Worm (Caenorhabditis elegans): Measurements from ENCODE around the gene fipr-17.
A peak's percentile ranks its signal among the peaks of the same experiment; 100 is the strongest.

The fipr-17 gene

DNA sequence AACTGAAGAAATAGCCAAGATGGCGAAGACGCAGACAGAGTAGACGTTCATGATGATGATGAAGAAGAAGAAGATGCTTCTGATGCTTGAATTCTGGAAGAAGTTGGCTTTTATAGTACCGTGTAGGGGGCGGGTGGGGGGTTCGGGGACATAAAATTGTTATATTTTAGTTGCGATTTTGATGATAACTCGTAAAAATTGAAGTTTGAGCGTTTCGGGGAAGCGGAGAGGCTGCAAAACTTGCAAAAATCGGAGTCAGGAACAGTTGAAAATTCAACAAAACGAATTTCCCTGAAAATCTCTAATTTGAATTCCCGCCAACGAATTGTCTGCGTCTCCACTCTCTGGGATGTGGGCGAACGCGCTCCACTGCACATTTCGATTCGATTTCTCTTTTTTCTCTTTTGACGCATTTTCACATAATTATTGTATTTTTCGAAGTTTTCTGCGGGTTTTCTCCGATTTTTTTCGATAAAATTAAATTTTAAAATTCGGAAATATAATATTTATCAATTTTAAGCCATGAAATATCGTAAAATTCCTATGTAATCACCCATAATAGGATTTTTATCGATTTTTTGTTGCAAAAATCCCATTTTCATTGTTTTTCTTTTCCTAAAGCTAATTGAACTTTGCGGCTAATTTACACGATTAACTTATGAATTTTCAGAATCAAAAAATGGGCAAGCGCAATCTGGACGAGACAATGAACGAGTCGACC lies at the start of gene fipr-17, which contains the start of gene Y48A6B.3:
Gene fipr-17 (minus strand): TSS at position 51 of the 721 bp plus-strand sequence.
Gene Y48A6B.3 (plus strand): TSS at position 671 of the 721 bp plus-strand sequence.
- TF ChIP-seq hlh-17 (GFP tag; optimal IDR thresholded peaks at IDR 0.05; ENCODE audit: borderline replicate concordance) (no peak), aha-1 (tag; optimal IDR thresholded peaks at IDR 0.05) (peak; percentile 58), nhr-77 (tag; optimal IDR thresholded peaks at IDR 0.05) (peak; percentile 78), nhr-11 (tag; optimal IDR thresholded peaks at IDR 0.05) (no peak), tbx-2 (tag; optimal IDR thresholded peaks at IDR 0.05) (peak; percentile 87), nhr-85 (tag) (peak; percentile 87), lir-3 (tag; optimal IDR thresholded peaks at IDR 0.05; ENCODE audit: poor library complexity) (peak; percentile 76), efl-1 (optimal IDR thresholded peaks at IDR 0.05) (peak; percentile 99 to 100), efl-1 (GFP tag; optimal IDR thresholded peaks at IDR 0.05 in 1 of 2) (peak; percentile 100), unc-98 (GFP tag; IDR thresholded peaks at IDR 0.05) (0 out of 2 replicates have a peak, but pooled peaks have one; percentile 41), egl-13 (tag; optimal IDR thresholded peaks at IDR 0.05) (peak; percentile 65), grh-1 (GFP tag; IDR thresholded peaks at IDR 0.05) (peak; percentile 68), ceh-8 (GFP tag; optimal IDR thresholded peaks at IDR 0.05) (peak; percentile 36), fkh-4 (tag; optimal IDR thresholded peaks at IDR 0.05; ENCODE audit: borderline replicate concordance) (peak; percentile 27), C04F5.9 (tag; optimal IDR thresholded peaks at IDR 0.05) (peak; percentile 64), jun-1 (tag; optimal IDR thresholded peaks at IDR 0.05) (peak; percentile 77), snu-23 (GFP tag; optimal IDR thresholded peaks at IDR 0.05) (peak; percentile 90), nhr-237 (tag; optimal IDR thresholded peaks at IDR 0.05) (peak; percentile 54), unc-130 (tag; optimal IDR thresholded peaks at IDR 0.05) (peak; percentile 90), elt-2 (tag; optimal IDR thresholded peaks at IDR 0.05) (peak; percentile 29), swsn-7 (tag; optimal IDR thresholded peaks at IDR 0.05) (peak; percentile 79), ztf-4 (tag; optimal IDR thresholded peaks at IDR 0.05) (peak; percentile 2), nhr-47 (tag; optimal IDR thresholded peaks at IDR 0.05) (peak; percentile 89), Y116A8C.19 (tag; optimal IDR thresholded peaks at IDR 0.05; ENCODE audit: borderline replicate concordance) (no peak), snpc-4 (tag; optimal IDR thresholded peaks at IDR 0.05) (peak; percentile 92), ets-5 (GFP tag; IDR thresholded peaks at IDR 0.05) (no peak), ceh-82 (tag; optimal IDR thresholded peaks at IDR 0.05) (peak; percentile 83 to 97 (median 83)), zag-1 (tag; optimal IDR thresholded peaks at IDR 0.05) (no peak), sptf-1 (tag; optimal IDR thresholded peaks at IDR 0.05) (no peak), blmp-1 (tag; optimal IDR thresholded peaks at IDR 0.05) (peak; percentile 94), dsc-1 (tag; optimal IDR thresholded peaks at IDR 0.05) (peak; percentile 70), unc-86 (tag; optimal IDR thresholded peaks at IDR 0.05) (peak; percentile 80), ama-1 (optimal IDR thresholded peaks at IDR 0.05) (no peak), hpl-2 (GFP tag; optimal IDR thresholded peaks at IDR 0.05) (no peak), ceh-63 (GFP tag; optimal IDR thresholded peaks at IDR 0.05) (no peak), fkh-10 (GFP tag; optimal IDR thresholded peaks at IDR 0.05) (no peak), pax-3 (tag; optimal IDR thresholded peaks at IDR 0.05) (peak; percentile 74), tlp-1 (tag; optimal IDR thresholded peaks at IDR 0.05) (no peak), nhr-20 (tag; optimal IDR thresholded peaks at IDR 0.05) (peak; percentile 83), lin-13 (GFP tag; optimal IDR thresholded peaks at IDR 0.05) (peak; percentile 86), lin-35 (GFP tag; optimal IDR thresholded peaks at IDR 0.05) (peak; percentile 100), mab-9 (GFP tag; IDR thresholded peaks at IDR 0.05) (no peak), elt-3 (tag; optimal IDR thresholded peaks at IDR 0.05) (peak in 2 of 6 experiments; percentile 71 to 85), rnt-1 (tag; optimal IDR thresholded peaks at IDR 0.05) (peak; percentile 94), C34B4.2 (tag; optimal IDR thresholded peaks at IDR 0.05) (no peak), F16B12.6 (tag; optimal IDR thresholded peaks at IDR 0.05) (peak; percentile 75), mep-1 (tag; optimal IDR thresholded peaks at IDR 0.05) (peak; percentile 86), sup-37 (GFP tag; optimal IDR thresholded peaks at IDR 0.05) (no peak), alr-1 (tag; optimal IDR thresholded peaks at IDR 0.05; ENCODE audit: borderline replicate concordance) (no peak), ceh-88 (GFP tag; IDR thresholded peaks at IDR 0.05) (peak; percentile 40; the same call in 1 of the 2 replicates), irx-1 (tag; optimal IDR thresholded peaks at IDR 0.05) (peak; percentile 72), lin-14 (GFP tag; optimal IDR thresholded peaks at IDR 0.05) (peak; percentile 87)

All from whole organism, L1 larva.